Fruit fly (Drosophila melanogaster) whole organism: ENCODE data around the gene Gabat.

ENCODE experiments used
- CG8478 ChIP-seq: fragments of >200 bp; optimal IDR thresholded peaks from 2 replicates; lab custom pipeline; 2018; ENCODE audit warnings: inconsistent platforms
- Dll ChIP-seq: fragments of >200 bp; optimal IDR thresholded peaks from 2 replicates; lab custom pipeline; 2017
- EcR ChIP-seq, 2 experiments: fragments of >200 bp; optimal IDR thresholded peaks; 2 replicates each; lab custom pipeline; 2017; ENCODE audit warnings: missing biosample characterization in 2 of 2, missing genetic modification characterization in 2 of 2, missing genetic modification reagents in 2 of 2
- pan ChIP-seq: fragments of >200 bp; optimal IDR thresholded peaks from 2 replicates; lab custom pipeline; 2017
- psq ChIP-seq: fragments of >200 bp; optimal IDR thresholded peaks from 2 replicates; lab custom pipeline; 2017
- usp ChIP-seq: fragments of >200 bp; optimal IDR thresholded peaks from 2 replicates; lab custom pipeline; 2017; ENCODE audit warnings: missing biosample characterization, missing genetic modification characterization, mixed read lengths

Gene Gabat

dm6 chr3L:20000878-20001640 is 573 bp upstream of the Gabat start:
- no peak for TF ChIP-seq pan (lab: Kevin White, UChicago)
- TF ChIP-seq Dll: no peak
- TF ChIP-seq CG8478: no peak
- TF ChIP-seq EcR (GFP tag; optimal IDR thresholded peaks at IDR 0.05; lab: Kevin White, UChicago): no peak
- no peak for TF ChIP-seq usp
- no peak for TF ChIP-seq psq (lab: Kevin White, UChicago)

- TF ChIP-seq psq (lab: Kevin White, UChicago) (no peak), CG8478 (no peak), usp (no peak), EcR (GFP tag; optimal IDR thresholded peaks at IDR 0.05; lab: Kevin White, UChicago) (no peak), pan (lab: Kevin White, UChicago) (no peak)
Measured at dm6 chr3L:19994015-19994414, 6.5 kb downstream of the Gabat start.

dm6 chr3L:19991714-19992231 is 8.7 kb downstream of the Gabat start, which contains the start of the genes CG7646 and Nca:
Gene CG7646 (plus strand): TSS chr3L:19991887.
Gene Nca (plus strand): TSS chr3L:19991887.
- no peak for TF ChIP-seq Dll
- TF ChIP-seq usp: no peak
- TF ChIP-seq EcR (GFP tag; optimal IDR thresholded peaks at IDR 0.05; lab: Kevin White, UChicago): no peak
- no peak for TF ChIP-seq pan (lab: Kevin White, UChicago)
- TF ChIP-seq CG8478: no peak
- no peak for TF ChIP-seq psq (lab: Kevin White, UChicago)

- TF ChIP-seq CG8478 (no peak), EcR (GFP tag; optimal IDR thresholded peaks at IDR 0.05; lab: Kevin White, UChicago) (no peak), psq (lab: Kevin White, UChicago) (no peak), pan (lab: Kevin White, UChicago) (no peak), usp (no peak), Dll (no peak)
Measured at dm6 chr3L:19991120-19991519, 9.4 kb downstream of the Gabat start, which contains the start of gene fln. Gene fln (minus strand): TSS chr3L:19991220.

dm6 chr3L:19988891-19989290 is 11.6 kb downstream of the Gabat start, which contains the start of gene Csas:
Gene Csas (minus strand): TSS chr3L:19988991.
- TF ChIP-seq EcR (GFP tag; optimal IDR thresholded peaks at IDR 0.05; lab: Kevin White, UChicago): no peak
- no peak for TF ChIP-seq Dll
- no peak for TF ChIP-seq CG8478
- no peak for TF ChIP-seq usp
- TF ChIP-seq psq (lab: Kevin White, UChicago): no peak
- no peak for TF ChIP-seq pan (lab: Kevin White, UChicago)

- TF ChIP-seq pan (lab: Kevin White, UChicago) (no peak), psq (lab: Kevin White, UChicago) (no peak), CG8478 (no peak), usp (no peak), Dll (no peak), EcR (GFP tag; optimal IDR thresholded peaks at IDR 0.05; lab: Kevin White, UChicago) (no peak)
Measured at dm6 chr3L:19985768-19986167, 14.7 kb downstream of the Gabat start, which contains the start of the genes hale and schuy. Gene hale (minus strand): TSS chr3L:19985868. Gene schuy (plus strand): TSS chr3L:19986093.

dm6 chr3L:19981385-19981784 is 19.1 kb downstream of the Gabat start, which contains the start of gene CG17732:
Gene CG17732 (plus strand): TSS chr3L:19981685.
- TF ChIP-seq pan (lab: Kevin White, UChicago) (no peak), psq (lab: Kevin White, UChicago) (no peak)

- TF ChIP-seq CG8478 (no peak), psq (lab: Kevin White, UChicago) (no peak), EcR (GFP tag; optimal IDR thresholded peaks at IDR 0.05; lab: Kevin White, UChicago) (no peak), usp (no peak)
Measured at dm6 chr3L:19979592-19979991, 20.9 kb downstream of the Gabat start, which contains the start of gene CG14182. Gene CG14182 (minus strand): TSS chr3L:19979812.

- no peak for TF ChIP-seq psq (lab: Kevin White, UChicago)
- no peak for TF ChIP-seq pan (lab: Kevin White, UChicago)
- TF ChIP-seq CG8478: no peak
- no peak for TF ChIP-seq EcR (GFP tag; optimal IDR thresholded peaks at IDR 0.05; lab: Kevin White, UChicago)
- TF ChIP-seq usp: no peak
- no peak for TF ChIP-seq Dll
Measured at dm6 chr3L:19978088-19978487, 22.4 kb downstream of the Gabat start.

dm6 chr3L:19968725-19969598 is 31.5 kb downstream of the Gabat start:
- no peak for TF ChIP-seq psq (lab: Kevin White, UChicago)
- no peak for TF ChIP-seq CG8478
- TF ChIP-seq EcR (GFP tag; optimal IDR thresholded peaks at IDR 0.05; lab: Kevin White, UChicago): no peak
- TF ChIP-seq Dll: no peak
- no peak for TF ChIP-seq usp
- TF ChIP-seq pan (lab: Kevin White, UChicago): no peak

- no peak for TF ChIP-seq usp
- TF ChIP-seq CG8478: no peak
- no peak for TF ChIP-seq EcR (GFP tag; optimal IDR thresholded peaks at IDR 0.05; lab: Kevin White, UChicago)
- no peak for TF ChIP-seq pan (lab: Kevin White, UChicago)
- TF ChIP-seq psq (lab: Kevin White, UChicago): no peak
- TF ChIP-seq Dll: no peak
Measured at dm6 chr3L:19961805-19962204, 38.7 kb downstream of the Gabat start.

dm6 chr3L:19955699-19956098 is 44.8 kb downstream of the Gabat start, which contains the start of gene CG42263:
Gene CG42263 (minus strand): TSS chr3L:19955799.
- TF ChIP-seq EcR (GFP tag; optimal IDR thresholded peaks at IDR 0.05; lab: Kevin White, UChicago) (no peak), usp (no peak), psq (lab: Kevin White, UChicago) (no peak), pan (lab: Kevin White, UChicago) (no peak), CG8478 (no peak), Dll (no peak)
